Worm (Caenorhabditis elegans): ENCODE results near the gene knl-3.

DNA sequence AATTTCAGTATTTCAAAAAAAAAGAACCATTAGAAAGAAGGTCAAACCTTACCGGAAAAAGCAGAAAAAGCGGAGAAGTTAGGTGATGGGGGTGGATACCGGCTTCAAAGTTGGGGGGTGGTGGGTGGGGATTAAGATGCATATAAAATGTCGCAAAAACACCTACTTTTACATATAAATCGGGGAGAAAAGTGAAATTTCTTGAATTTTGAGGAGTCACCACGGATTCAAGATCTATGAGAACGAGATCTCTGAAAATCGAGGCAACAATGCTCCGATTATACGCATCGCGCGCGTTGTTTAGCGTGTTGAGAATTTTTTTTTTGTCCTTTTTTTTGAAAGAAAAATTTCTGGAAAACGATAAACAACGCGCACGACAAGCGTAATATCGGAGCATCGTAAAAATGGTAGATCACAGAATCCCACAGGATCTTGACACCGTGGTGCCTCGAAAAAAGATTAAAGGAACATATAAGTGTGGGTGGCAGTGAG is 6.5 kb downstream of the knl-3 start:
- TF ChIP-seq nhr-237 (tag; optimal IDR thresholded peaks at IDR 0.05) (no peak), ceh-9 (tag; optimal IDR thresholded peaks at IDR 0.05) (no peak), unc-39 (tag; optimal IDR thresholded peaks at IDR 0.05) (no peak), fkh-10 (GFP tag; optimal IDR thresholded peaks at IDR 0.05) (no peak), unc-62 (GFP tag; optimal IDR thresholded peaks at IDR 0.05) (no peak), mml-1 (tag; optimal IDR thresholded peaks at IDR 0.05) (no peak), fkh-2 (tag; optimal IDR thresholded peaks at IDR 0.05) (no peak), ceh-82 (tag; optimal IDR thresholded peaks at IDR 0.05) (no peak), sea-2 (GFP tag; optimal IDR thresholded peaks at IDR 0.05) (no peak), aly-2 (tag; optimal IDR thresholded peaks at IDR 0.05) (no peak)

Data from whole organism, L3 larva.